Fruit fly (Drosophila melanogaster) whole organism, embryonic: Measurements from ENCODE around the gene jus.

Experiments used
- ATbp ChIP-seq: fragments of 200-800 bp; sonication (Bioruptor generic); optimal IDR thresholded peaks from 2 replicates; lab custom pipeline; 2017; ENCODE audit warnings: missing biosample characterization, mild to moderate bottlenecking, missing genetic modification characterization, missing genetic modification reagents
- Atf-2 ChIP-seq: fragments of 200-800 bp; sonication (Bioruptor generic); optimal IDR thresholded peaks from 2 replicates; lab custom pipeline; 2016; ENCODE audit warnings: missing biosample characterization, missing genetic modification characterization
- B-H2 ChIP-seq: fragments of 200-800 bp; sonication (Bioruptor generic); optimal IDR thresholded peaks from 2 replicates; lab custom pipeline; 2018; ENCODE audit warnings: missing biosample characterization, mild to moderate bottlenecking, missing genetic modification characterization
- Bdp1 ChIP-seq: fragments of 200-800 bp; sonication (Bioruptor generic); optimal IDR thresholded peaks from 3 replicates; lab custom pipeline; 2016; ENCODE audit warnings: missing biosample characterization, missing genetic modification characterization
- CG10366 ChIP-seq: fragments of 200-800 bp; sonication (Bioruptor generic); IDR thresholded peaks from 2 replicates; pipeline ENCODE4 v1.3.6; 2022; ENCODE audit warnings: missing biosample characterization, missing genetic modification characterization
- CG12155 ChIP-seq: fragments of 200-800 bp; sonication (Bioruptor generic); optimal IDR thresholded peaks from 3 replicates; lab custom pipeline; 2016; ENCODE audit warnings: missing biosample characterization, missing genetic modification characterization
- CG14667 ChIP-seq: fragments of 200-800 bp; sonication (Bioruptor generic); IDR thresholded peaks from 2 replicates; pipeline ENCODE4 v1.3.6; 2022; ENCODE audit warnings: missing biosample characterization, missing genetic modification characterization
- CG1529 ChIP-seq: fragments of 200-800 bp; sonication (Bioruptor generic); optimal IDR thresholded peaks from 3 replicates; lab custom pipeline; 2018; ENCODE audit warnings: missing biosample characterization, missing genetic modification characterization
- CG15514 ChIP-seq: fragments of 200-800 bp; sonication (Bioruptor generic); optimal IDR thresholded peaks from 3 replicates; lab custom pipeline; 2017; ENCODE audit warnings: missing biosample characterization, missing genetic modification characterization, mild to moderate bottlenecking, moderate library complexity, missing genetic modification reagents
- CG1602 ChIP-seq: fragments of 200-800 bp; sonication (Bioruptor generic); optimal IDR thresholded peaks from 3 replicates; lab custom pipeline; 2016; ENCODE audit warnings: missing biosample characterization, missing genetic modification characterization
- CG17186 ChIP-seq: fragments of 200-800 bp; sonication (Bioruptor generic); optimal IDR thresholded peaks from 3 replicates; lab custom pipeline; 2017; ENCODE audit warnings: missing biosample characterization, missing genetic modification reagents, missing genetic modification characterization
- CG18619 ChIP-seq: fragments of 200-800 bp; sonication (Bioruptor generic); optimal IDR thresholded peaks from 3 replicates; lab custom pipeline; 2017; ENCODE audit warnings: missing biosample characterization, mild to moderate bottlenecking, missing genetic modification characterization
- CG2199 ChIP-seq: fragments of 200-800 bp; sonication (Bioruptor generic); IDR thresholded peaks from 3 replicates; pipeline ENCODE4 v1.3.6; 2022; ENCODE audit warnings: missing biosample characterization, missing genetic modification characterization
- CG2202 ChIP-seq: fragments of 200-800 bp; sonication (Bioruptor generic); optimal IDR thresholded peaks from 2 replicates; lab custom pipeline; 2018; ENCODE audit warnings: missing biosample characterization, mild to moderate bottlenecking, missing genetic modification characterization
- CG5180 ChIP-seq: fragments of 200-800 bp; sonication (Bioruptor generic); optimal IDR thresholded peaks from 3 replicates; lab custom pipeline; 2017; ENCODE audit warnings: missing biosample characterization, missing genetic modification characterization, mild to moderate bottlenecking, moderate library complexity, missing genetic modification reagents
- CG6175 ChIP-seq: fragments of 200-800 bp; sonication (Bioruptor generic); IDR thresholded peaks from 3 replicates; pipeline ENCODE4 v1.3.6; 2022; ENCODE audit warnings: missing biosample characterization, missing genetic modification characterization
- CG6683 ChIP-seq: fragments of 200-800 bp; sonication (Bioruptor generic); optimal IDR thresholded peaks from 2 replicates; lab custom pipeline; 2017; ENCODE audit warnings: missing biosample characterization, mild to moderate bottlenecking, missing genetic modification characterization, missing genetic modification reagents
- CG7556 ChIP-seq: fragments of 200-800 bp; sonication (Bioruptor generic); optimal IDR thresholded peaks from 2 replicates; lab custom pipeline; 2017; ENCODE audit warnings: missing biosample characterization, mild to moderate bottlenecking, missing genetic modification characterization
- CG7745 ChIP-seq: fragments of 200-800 bp; sonication (Bioruptor generic); optimal IDR thresholded peaks from 2 replicates; lab custom pipeline; 2018; ENCODE audit warnings: missing biosample characterization, mild to moderate bottlenecking, missing genetic modification characterization, moderate library complexity
- CG7928 ChIP-seq: fragments of 200-800 bp; sonication (Bioruptor generic); optimal IDR thresholded peaks from 2 replicates; lab custom pipeline; 2017; ENCODE audit warnings: missing biosample characterization, mild to moderate bottlenecking, missing genetic modification characterization
- CG7963 ChIP-seq: fragments of 200-800 bp; sonication (Bioruptor generic); IDR thresholded peaks from 3 replicates; pipeline ENCODE4 v1.3.6; 2022; ENCODE audit warnings: missing biosample characterization, missing genetic modification characterization; ENCODE audit not compliant: partially characterized antibody
- CG8944 ChIP-seq: fragments of 200-800 bp; sonication (Bioruptor generic); optimal IDR thresholded peaks from 3 replicates; lab custom pipeline; 2016; ENCODE audit warnings: missing biosample characterization, missing genetic modification characterization
- CG9215 ChIP-seq: fragments of 200-800 bp; sonication (Bioruptor generic); IDR thresholded peaks from 2 replicates; pipeline ENCODE4 v1.3.6; 2022; ENCODE audit warnings: missing biosample characterization, missing genetic modification characterization
- CG9797 ChIP-seq: fragments of 200-800 bp; sonication (Bioruptor generic); optimal IDR thresholded peaks from 3 replicates; lab custom pipeline; 2018; ENCODE audit warnings: missing biosample characterization, mild to moderate bottlenecking, missing genetic modification characterization
- CG9817 ChIP-seq: fragments of 200-800 bp; sonication (Bioruptor generic); optimal IDR thresholded peaks from 2 replicates; lab custom pipeline; 2018; ENCODE audit warnings: missing biosample characterization, mild to moderate bottlenecking, missing genetic modification characterization, moderate library complexity
- Dip3 ChIP-seq: fragments of 200-800 bp; sonication (Bioruptor generic); optimal IDR thresholded peaks from 3 replicates; lab custom pipeline; 2016; ENCODE audit warnings: missing biosample characterization, missing genetic modification characterization
- Doc3 ChIP-seq: fragments of 200-800 bp; sonication (Bioruptor generic); IDR thresholded peaks from 3 replicates; pipeline ENCODE4 v1.3.6; 2022; ENCODE audit warnings: missing biosample characterization, missing genetic modification characterization; ENCODE audit not compliant: partially characterized antibody
- HHEX ChIP-seq: fragments of 200-800 bp; sonication (Bioruptor generic); optimal IDR thresholded peaks from 3 replicates; lab custom pipeline; 2017; ENCODE audit warnings: missing biosample characterization, mild to moderate bottlenecking, missing genetic modification characterization, missing genetic modification reagents
- Lhr ChIP-seq: fragments of 200-800 bp; sonication (Bioruptor generic); optimal IDR thresholded peaks from 3 replicates; lab custom pipeline; 2017; ENCODE audit warnings: mild to moderate bottlenecking, missing biosample characterization, missing genetic modification reagents, missing genetic modification characterization
- Mes4 ChIP-seq: fragments of 200-800 bp; sonication (Bioruptor generic); optimal IDR thresholded peaks from 2 replicates; lab custom pipeline; 2016; ENCODE audit warnings: missing biosample characterization, missing genetic modification characterization
- NK7.1 ChIP-seq: fragments of 200-800 bp; sonication (Bioruptor generic); optimal IDR thresholded peaks from 3 replicates; lab custom pipeline; 2016; ENCODE audit warnings: missing biosample characterization, missing genetic modification characterization
- Nf-YA ChIP-seq: fragments of 200-800 bp; sonication (Bioruptor generic); IDR thresholded peaks from 2 replicates; pipeline ENCODE4 v1.3.6; 2022; ENCODE audit warnings: missing biosample characterization, missing genetic modification characterization
- Poxn ChIP-seq: fragments of 200-800 bp; sonication (Bioruptor generic); IDR thresholded peaks from 2 replicates; pipeline ENCODE4 v1.3.6; 2022; ENCODE audit warnings: missing biosample characterization, missing genetic modification characterization
- Rx ChIP-seq: fragments of 200-800 bp; sonication (Bioruptor generic); IDR thresholded peaks from 2 replicates; pipeline ENCODE4 v1.3.6; 2022; ENCODE audit warnings: missing biosample characterization, missing genetic modification characterization
- Taf1 ChIP-seq: fragments of 200-800 bp; sonication (Bioruptor generic); IDR thresholded peaks from 2 replicates; pipeline ENCODE4 v1.3.6; 2022; ENCODE audit warnings: missing biosample characterization, missing genetic modification characterization
- Tbp ChIP-seq: fragments of >200 bp; optimal IDR thresholded peaks from 2 replicates; lab custom pipeline; 2018; ENCODE audit warnings: missing biosample characterization, missing genetic modification characterization
- Trl ChIP-seq, 3 experiments: fragments of >200 bp in 2 of 3; fragments of 200-800 bp in 1 of 3; sonication (Bioruptor generic) in 1 of 3; optimal IDR thresholded peaks; 2 replicates in 1 of 3; 3 replicates in 2 of 3; lab custom pipeline; 2016 to 2017; ENCODE audit warnings: missing biosample characterization in 1 of 3, missing genetic modification characterization in 1 of 3
- Usf ChIP-seq: fragments of 200-800 bp; sonication (Bioruptor generic); optimal IDR thresholded peaks from 2 replicates; lab custom pipeline; 2017; ENCODE audit warnings: missing genotype, missing biosample characterization, missing genetic modification characterization
- ab ChIP-seq: fragments of 200-800 bp; sonication (Bioruptor generic); optimal IDR thresholded peaks from 2 replicates; lab custom pipeline; 2016; ENCODE audit warnings: missing biosample characterization, missing genetic modification characterization
- bbx ChIP-seq: fragments of 200-800 bp; sonication (Bioruptor generic); IDR thresholded peaks from 2 replicates; pipeline ENCODE4 v1.3.6; 2022; ENCODE audit warnings: missing biosample characterization, missing genetic modification characterization; ENCODE audit not compliant: partially characterized antibody
- cato ChIP-seq: fragments of 200-800 bp; sonication (Bioruptor generic); optimal IDR thresholded peaks from 2 replicates; lab custom pipeline; 2016; ENCODE audit warnings: missing biosample characterization, missing genetic modification characterization, borderline replicate concordance
- corto ChIP-seq: fragments of 200-800 bp; sonication (Bioruptor generic); optimal IDR thresholded peaks from 2 replicates; lab custom pipeline; 2016; ENCODE audit warnings: missing biosample characterization, mild to moderate bottlenecking, missing genetic modification characterization, moderate library complexity
- dan ChIP-seq: fragments of 200-800 bp; sonication (Bioruptor generic); IDR thresholded peaks from 2 replicates; pipeline ENCODE4 v1.3.6; 2022; ENCODE audit warnings: missing biosample characterization, missing genetic modification characterization
- emc ChIP-seq: fragments of 200-800 bp; sonication (Bioruptor generic); optimal IDR thresholded peaks from 2 replicates; lab custom pipeline; 2016; ENCODE audit warnings: missing biosample characterization, missing genetic modification characterization
- exex ChIP-seq: fragments of 200-800 bp; sonication (Bioruptor generic); optimal IDR thresholded peaks from 4 replicates; lab custom pipeline; 2018; ENCODE audit warnings: missing biosample characterization, mild to moderate bottlenecking, missing genetic modification characterization, moderate library complexity
- fru ChIP-seq: fragments of >200 bp; optimal IDR thresholded peaks from 2 replicates; lab custom pipeline; 2017
- gcm ChIP-seq: fragments of 200-800 bp; sonication (Bioruptor generic); optimal IDR thresholded peaks from 2 replicates; lab custom pipeline; 2019; ENCODE audit warnings: missing biosample characterization, mild to moderate bottlenecking, missing genetic modification characterization, moderate library complexity
- gcm2 ChIP-seq: fragments of 200-800 bp; sonication (Bioruptor generic); optimal IDR thresholded peaks from 2 replicates; lab custom pipeline; 2016; ENCODE audit warnings: missing biosample characterization, missing genetic modification characterization
- run ChIP-seq: fragments of 200-800 bp; sonication (Bioruptor generic); optimal IDR thresholded peaks from 3 replicates; lab custom pipeline; 2018; ENCODE audit warnings: missing biosample characterization, mild to moderate bottlenecking, missing genetic modification characterization
- ttk ChIP-seq: fragments of 200-800 bp; sonication (Bioruptor generic); IDR thresholded peaks from 2 replicates; pipeline ENCODE4 v2.1.2; 2022; ENCODE audit warnings: missing biosample characterization, missing genetic modification characterization
- usp ChIP-seq: fragments of >200 bp; optimal IDR thresholded peaks from 2 replicates; lab custom pipeline; 2017; ENCODE audit warnings: missing biosample characterization, missing genetic modification characterization

jus gene

DNA sequence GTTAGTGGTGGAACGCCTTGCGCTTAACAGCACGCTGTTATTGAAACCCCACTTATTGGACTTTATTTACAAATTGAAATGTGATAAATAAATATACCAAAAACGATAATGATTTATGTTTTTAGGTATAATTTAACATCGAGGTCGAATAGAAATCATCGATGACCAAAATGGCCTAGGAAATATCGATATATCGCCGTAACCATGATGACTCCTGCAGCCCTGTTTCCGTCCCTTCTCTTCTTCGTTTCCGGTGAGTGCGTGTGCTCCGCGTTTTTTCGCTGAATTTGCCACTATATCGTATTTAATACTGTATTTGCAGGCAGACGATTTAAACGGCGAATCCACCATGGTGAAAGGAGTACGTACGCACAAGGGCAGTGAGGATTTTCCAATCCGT, 25.2 kb upstream of the jus start, which contains the start of gene eEF1gamma (continued):
- TF ChIP-seq Trl (optimal IDR thresholded peaks at IDR 0.05; lab: Kevin White, UChicago) = no peak
- TF ChIP-seq Trl (GFP tag; optimal IDR thresholded peaks at IDR 0.05; lab: Kevin White, UChicago) = peak; percentile 95
- TF ChIP-seq Mes4 = peak; percentile 98
- TF ChIP-seq ab (GFP tag; lab: Kevin White, UChicago) = peak; percentile 68
- no peak for TF ChIP-seq dan (GFP tag; lab: Robert Waterston, UW)
- peak; percentile 91 for TF ChIP-seq CG6683 (GFP tag; lab: Kevin White, UChicago)
- peak; percentile 95 for TF ChIP-seq gcm (GFP tag; lab: Kevin White, UChicago)
- peak; percentile 93 for TF ChIP-seq CG1529 (GFP tag; lab: Kevin White, UChicago)
- TF ChIP-seq Poxn (GFP tag; lab: Robert Waterston, UW) = peak; percentile 69
- TF ChIP-seq CG7928 (GFP tag; lab: Kevin White, UChicago) = peak; percentile 97
- TF ChIP-seq gcm2 (GFP tag; lab: Kevin White, UChicago) = peak; percentile 94
- TF ChIP-seq fru (lab: Kevin White, UChicago) = no peak
- TF ChIP-seq CG8944 (GFP tag; lab: Kevin White, UChicago) = peak; percentile 87
- peak; percentile 88 for TF ChIP-seq Usf (GFP tag; lab: Kevin White, UChicago)
- TF ChIP-seq exex (tag; lab: Kevin White, UChicago) = peak; percentile 80
- TF ChIP-seq emc = peak; percentile 94
- peak; percentile 91 for TF ChIP-seq Lhr (GFP tag; lab: Kevin White, UChicago)
- peak; percentile 92 for TF ChIP-seq CG2202 (tag; lab: Kevin White, UChicago)
- peak; percentile 94 for TF ChIP-seq CG15514 (GFP tag; lab: Kevin White, UChicago)
- peak; percentile 96 for TF ChIP-seq B-H2 (GFP tag; lab: Kevin White, UChicago)
- peak; percentile 96 for TF ChIP-seq ATbp (GFP tag; lab: Kevin White, UChicago)
- peak; percentile 92 for TF ChIP-seq CG2199 (GFP tag; lab: Robert Waterston, UW)
- TF ChIP-seq CG17186 = peak; percentile 100
- TF ChIP-seq Atf-2 (GFP tag; lab: Kevin White, UChicago) = peak; percentile 92
- TF ChIP-seq CG7556 = peak; percentile 81
- TF ChIP-seq Tbp (GFP tag; lab: Kevin White, UChicago) = no peak
- TF ChIP-seq ttk (GFP tag; lab: Robert Waterston, UW) = peak; percentile 93
- peak; percentile 93 for TF ChIP-seq Nf-YA
- TF ChIP-seq corto (GFP tag; lab: Kevin White, UChicago) = no peak
- TF ChIP-seq CG14667 (GFP tag; lab: Robert Waterston, UW) = peak; percentile 83
- TF ChIP-seq CG10366 (GFP tag; lab: Robert Waterston, UW) = peak; percentile 92
- peak; percentile 68 for TF ChIP-seq CG9797 (GFP tag; lab: Kevin White, UChicago)
- peak; percentile 98 for TF ChIP-seq CG18619 (GFP tag; lab: Kevin White, UChicago)
- TF ChIP-seq CG5180 = peak; percentile 86
- peak; percentile 94 for TF ChIP-seq Rx (GFP tag; lab: Robert Waterston, UW)
- peak; percentile 88 for TF ChIP-seq Dip3 (GFP tag; lab: Kevin White, UChicago)
- peak; percentile 95 for TF ChIP-seq CG6175 (GFP tag; lab: Robert Waterston, UW)
- peak; percentile 81 for TF ChIP-seq Doc3 (GFP tag; lab: Robert Waterston, UW)
- no peak for TF ChIP-seq usp (GFP tag; lab: Kevin White, UChicago)
- peak; percentile 77; the same call in 1 of the 2 replicates for TF ChIP-seq Taf1 (GFP tag; lab: Robert Waterston, UW)
- peak; percentile 82 for TF ChIP-seq run (tag; lab: Kevin White, UChicago)
- TF ChIP-seq cato (GFP tag; lab: Kevin White, UChicago) = peak; percentile 91
- TF ChIP-seq bbx (GFP tag; lab: Robert Waterston, UW) = peak; percentile 96
- TF ChIP-seq CG7745 (tag; lab: Kevin White, UChicago) = peak; percentile 71
- peak; percentile 76 for TF ChIP-seq CG9215 (GFP tag; lab: Robert Waterston, UW)
- peak; percentile 91 for TF ChIP-seq CG7963 (GFP tag; lab: Robert Waterston, UW)
- TF ChIP-seq NK7.1 (GFP tag; lab: Kevin White, UChicago) = peak; percentile 97
- peak; percentile 86 for TF ChIP-seq CG12155
- TF ChIP-seq CG9817 (tag; lab: Kevin White, UChicago) = peak; percentile 92
- TF ChIP-seq HHEX = peak; percentile 98
- peak; percentile 75 for TF ChIP-seq CG1602
- TF ChIP-seq Bdp1 (GFP tag; lab: Kevin White, UChicago) = peak; percentile 90
